Worm (Caenorhabditis elegans) whole organism, early embryonic: ENCODE measurements around the gene txt-13.

ENCODE experiments used
- F13C5.2 ChIP-seq: sonication (generic microtip); optimal IDR thresholded peaks from 2 replicates; lab custom pipeline; 2017; ENCODE audit warnings: mild to moderate bottlenecking, missing genetic modification characterization, inconsistent platforms, missing compliant biosample characterization
- ama-1 ChIP-seq: fragments of 150-350 bp; optimal IDR thresholded peaks from 2 replicates; lab custom pipeline; 2014
- ceh-13 ChIP-seq: fragments of 200-800 bp; sonication (Bioruptor generic); optimal IDR thresholded peaks from 2 replicates; lab custom pipeline; 2018; ENCODE audit warnings: mild to moderate bottlenecking, missing genetic modification characterization, missing compliant biosample characterization
- hnd-1 ChIP-seq: sonication (generic microtip); optimal IDR thresholded peaks from 2 replicates; lab custom pipeline; 2016; ENCODE audit warnings: missing genetic modification characterization, missing compliant biosample characterization

- TF ChIP-seq ama-1 (lab: Kevin White, UChicago) (no peak), F13C5.2 (tag; lab: Kevin White, UChicago) (no peak), hnd-1 (no peak), ceh-13 (GFP tag; lab: Kevin White, UChicago) (no peak)
Measured at ce11 chrII:10523031-10523430, 47.4 kb upstream of the txt-13 start.
